Worm (Caenorhabditis elegans): Measurements from ENCODE around the gene skr-3.

The skr-3 gene

ce11 chrV:16148805-16149204 lies 27.9 kb downstream of the skr-3 start, which contains the start of gene F10A3.4:
Gene F10A3.4 (plus strand): TSS chrV:16149105.
- TF ChIP-seq ref-1 (GFP tag; conservative IDR thresholded peaks at IDR 0.05): no peak
- no peak for TF ChIP-seq ztf-29 (GFP tag; IDR thresholded peaks at IDR 0.05)
- no peak for TF ChIP-seq cog-1 (tag; optimal IDR thresholded peaks at IDR 0.05)
- no peak for TF ChIP-seq tab-1 (GFP tag; IDR thresholded peaks at IDR 0.05)
- TF ChIP-seq klf-2 (GFP tag; conservative IDR thresholded peaks at IDR 0.05): no peak
- no peak for TF ChIP-seq T22C8.4 (GFP tag; IDR thresholded peaks at IDR 0.05)
- TF ChIP-seq ztf-23 (GFP tag; IDR thresholded peaks at IDR 0.05): no peak
- TF ChIP-seq flt-1 (GFP tag; IDR thresholded peaks at IDR 0.05): no peak
- no peak for TF ChIP-seq med-1 (GFP tag; optimal IDR thresholded peaks at IDR 0.05; ENCODE audit: insufficient read depth)

ce11 chrV:16153375-16153774 lies 32.5 kb downstream of the skr-3 start, which contains the start of gene str-254:
Gene str-254 (minus strand): TSS chrV:16153475.
- TF ChIP-seq klf-2 (GFP tag; conservative IDR thresholded peaks at IDR 0.05): no peak
- no peak for TF ChIP-seq tab-1 (GFP tag; IDR thresholded peaks at IDR 0.05)
- TF ChIP-seq med-1 (GFP tag; optimal IDR thresholded peaks at IDR 0.05; ENCODE audit: insufficient read depth): no peak
- TF ChIP-seq ztf-23 (GFP tag; IDR thresholded peaks at IDR 0.05): no peak
- no peak for TF ChIP-seq ref-1 (GFP tag; conservative IDR thresholded peaks at IDR 0.05)
- no peak for TF ChIP-seq ztf-29 (GFP tag; IDR thresholded peaks at IDR 0.05)
- no peak for TF ChIP-seq flt-1 (GFP tag; IDR thresholded peaks at IDR 0.05)
- TF ChIP-seq cog-1 (tag; optimal IDR thresholded peaks at IDR 0.05): no peak
- TF ChIP-seq T22C8.4 (GFP tag; IDR thresholded peaks at IDR 0.05): no peak

ce11 chrV:16155111-16155510 lies 34.2 kb downstream of the skr-3 start, which contains the start of gene str-97:
Gene str-97 (minus strand): TSS chrV:16155211.
- no peak for TF ChIP-seq flt-1 (GFP tag; IDR thresholded peaks at IDR 0.05)
- TF ChIP-seq T22C8.4 (GFP tag; IDR thresholded peaks at IDR 0.05): no peak
- TF ChIP-seq ztf-23 (GFP tag; IDR thresholded peaks at IDR 0.05): no peak
- no peak for TF ChIP-seq ref-1 (GFP tag; conservative IDR thresholded peaks at IDR 0.05)
- TF ChIP-seq klf-2 (GFP tag; conservative IDR thresholded peaks at IDR 0.05): no peak
- TF ChIP-seq med-1 (GFP tag; optimal IDR thresholded peaks at IDR 0.05; ENCODE audit: insufficient read depth): no peak
- TF ChIP-seq ztf-29 (GFP tag; IDR thresholded peaks at IDR 0.05): no peak
- TF ChIP-seq tab-1 (GFP tag; IDR thresholded peaks at IDR 0.05): no peak
- TF ChIP-seq cog-1 (tag; optimal IDR thresholded peaks at IDR 0.05): no peak

DNA sequence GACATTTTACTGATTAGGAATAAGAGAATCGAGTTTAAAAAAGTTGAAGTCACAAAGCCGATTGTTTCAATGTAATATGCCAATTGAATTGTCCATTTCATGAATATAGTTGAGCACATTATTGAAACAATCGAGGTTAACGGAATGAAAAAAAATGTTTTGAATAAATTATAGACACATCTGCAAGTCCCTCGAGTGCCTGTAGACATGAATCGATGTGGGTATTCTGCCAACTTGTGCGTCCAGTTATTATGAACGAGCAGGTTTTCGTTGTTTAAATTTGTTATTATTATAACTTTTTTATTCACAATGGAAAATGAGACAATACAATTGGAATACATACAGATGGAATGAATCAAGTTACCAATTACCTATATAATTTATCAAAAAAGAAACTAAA lies 37.5 kb downstream of the skr-3 start, which contains the start of gene str-99:
TSS of gene str-99 (minus strand) at position 101 of the 400 bp plus-strand sequence.
- no peak for TF ChIP-seq tab-1 (GFP tag; IDR thresholded peaks at IDR 0.05)
- TF ChIP-seq flt-1 (GFP tag; IDR thresholded peaks at IDR 0.05): no peak
- no peak for TF ChIP-seq ref-1 (GFP tag; conservative IDR thresholded peaks at IDR 0.05)
- no peak for TF ChIP-seq ztf-29 (GFP tag; IDR thresholded peaks at IDR 0.05)
- no peak for TF ChIP-seq ztf-23 (GFP tag; IDR thresholded peaks at IDR 0.05)
- TF ChIP-seq T22C8.4 (GFP tag; IDR thresholded peaks at IDR 0.05): no peak
- no peak for TF ChIP-seq klf-2 (GFP tag; conservative IDR thresholded peaks at IDR 0.05)
- TF ChIP-seq med-1 (GFP tag; optimal IDR thresholded peaks at IDR 0.05; ENCODE audit: insufficient read depth): no peak
- TF ChIP-seq cog-1 (tag; optimal IDR thresholded peaks at IDR 0.05): no peak

DNA sequence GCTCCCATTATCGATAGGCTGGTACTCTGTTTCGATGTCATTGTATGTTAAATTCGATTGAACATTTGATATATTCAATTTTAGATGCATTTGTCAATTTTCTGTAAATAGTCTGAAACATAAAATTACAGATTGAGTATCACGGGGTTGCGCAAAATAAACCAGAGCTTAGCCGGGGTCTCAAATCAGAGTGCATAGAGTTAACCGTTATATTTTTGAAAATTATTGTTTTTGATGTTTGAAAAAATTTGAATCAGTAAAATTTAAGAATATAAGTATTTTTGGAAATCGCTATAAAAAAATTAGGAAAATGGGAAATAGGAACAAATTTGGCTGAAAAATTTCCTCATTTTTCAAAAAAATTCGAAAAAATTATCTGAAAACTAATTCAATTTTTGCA lies 38.7 kb downstream of the skr-3 start, which contains the start of gene F10A3.17:
TSS of gene F10A3.17 (minus strand) at position 101 of the 400 bp plus-strand sequence.
- no peak for TF ChIP-seq med-1 (GFP tag; optimal IDR thresholded peaks at IDR 0.05; ENCODE audit: insufficient read depth)
- TF ChIP-seq tab-1 (GFP tag; IDR thresholded peaks at IDR 0.05): no peak
- no peak for TF ChIP-seq ztf-29 (GFP tag; IDR thresholded peaks at IDR 0.05)
- TF ChIP-seq T22C8.4 (GFP tag; IDR thresholded peaks at IDR 0.05): no peak
- no peak for TF ChIP-seq ref-1 (GFP tag; conservative IDR thresholded peaks at IDR 0.05)
- no peak for TF ChIP-seq cog-1 (tag; optimal IDR thresholded peaks at IDR 0.05)
- TF ChIP-seq klf-2 (GFP tag; conservative IDR thresholded peaks at IDR 0.05): no peak
- TF ChIP-seq ztf-23 (GFP tag; IDR thresholded peaks at IDR 0.05): no peak
- TF ChIP-seq flt-1 (GFP tag; IDR thresholded peaks at IDR 0.05): no peak

ce11 chrV:16160087-16160486 lies 39.2 kb downstream of the skr-3 start:
- TF ChIP-seq ref-1 (GFP tag; conservative IDR thresholded peaks at IDR 0.05) (no peak), ztf-29 (GFP tag; IDR thresholded peaks at IDR 0.05) (no peak), flt-1 (GFP tag; IDR thresholded peaks at IDR 0.05) (no peak), T22C8.4 (GFP tag; IDR thresholded peaks at IDR 0.05) (no peak), ztf-23 (GFP tag; IDR thresholded peaks at IDR 0.05) (no peak), cog-1 (tag; optimal IDR thresholded peaks at IDR 0.05) (no peak), klf-2 (GFP tag; conservative IDR thresholded peaks at IDR 0.05) (no peak), med-1 (GFP tag; optimal IDR thresholded peaks at IDR 0.05; ENCODE audit: insufficient read depth) (no peak), tab-1 (GFP tag; IDR thresholded peaks at IDR 0.05) (no peak)

ce11 chrV:16162124-16162735 lies 41.3 kb downstream of the skr-3 start, which contains the start of the genes str-109 and F10A3.11:
Gene str-109 (minus strand): TSS chrV:16162224.
Gene F10A3.11 (plus strand): TSS chrV:16162685.
- TF ChIP-seq flt-1 (GFP tag; IDR thresholded peaks at IDR 0.05): no peak
- TF ChIP-seq T22C8.4 (GFP tag; IDR thresholded peaks at IDR 0.05): no peak
- TF ChIP-seq ztf-23 (GFP tag; IDR thresholded peaks at IDR 0.05): no peak
- TF ChIP-seq ref-1 (GFP tag; conservative IDR thresholded peaks at IDR 0.05): no peak
- TF ChIP-seq ztf-29 (GFP tag; IDR thresholded peaks at IDR 0.05): no peak
- no peak for TF ChIP-seq med-1 (GFP tag; optimal IDR thresholded peaks at IDR 0.05; ENCODE audit: insufficient read depth)
- TF ChIP-seq klf-2 (GFP tag; conservative IDR thresholded peaks at IDR 0.05): no peak
- TF ChIP-seq cog-1 (tag; optimal IDR thresholded peaks at IDR 0.05): no peak

DNA sequence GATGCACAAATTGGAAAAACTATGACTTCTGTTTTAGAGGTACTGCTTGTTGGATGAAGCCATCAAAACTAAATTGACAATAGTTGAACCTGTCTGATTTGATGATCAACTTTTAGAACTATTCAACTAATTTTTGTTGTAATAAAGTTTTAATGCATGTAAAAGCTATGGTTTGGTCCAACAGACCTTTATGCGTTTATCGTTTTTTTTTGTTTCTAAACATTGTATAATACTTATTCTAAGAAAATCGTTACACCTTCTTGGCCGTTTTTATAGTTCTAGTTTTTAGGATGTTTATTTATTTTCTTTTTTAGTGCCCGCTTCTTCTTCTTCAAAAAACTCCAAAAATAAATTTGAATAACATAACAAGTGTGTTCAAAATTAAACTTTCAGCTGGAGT lies 42.8 kb downstream of the skr-3 start, which contains the start of gene F10A3.12:
TSS of gene F10A3.12 (plus strand) at position 301 of the 400 bp plus-strand sequence.
- TF ChIP-seq klf-2 (GFP tag; conservative IDR thresholded peaks at IDR 0.05): no peak
- TF ChIP-seq flt-1 (GFP tag; IDR thresholded peaks at IDR 0.05): no peak
- TF ChIP-seq ref-1 (GFP tag; conservative IDR thresholded peaks at IDR 0.05): no peak
- no peak for TF ChIP-seq ztf-23 (GFP tag; IDR thresholded peaks at IDR 0.05)
- TF ChIP-seq tab-1 (GFP tag; IDR thresholded peaks at IDR 0.05): no peak
- TF ChIP-seq T22C8.4 (GFP tag; IDR thresholded peaks at IDR 0.05): no peak

DNA sequence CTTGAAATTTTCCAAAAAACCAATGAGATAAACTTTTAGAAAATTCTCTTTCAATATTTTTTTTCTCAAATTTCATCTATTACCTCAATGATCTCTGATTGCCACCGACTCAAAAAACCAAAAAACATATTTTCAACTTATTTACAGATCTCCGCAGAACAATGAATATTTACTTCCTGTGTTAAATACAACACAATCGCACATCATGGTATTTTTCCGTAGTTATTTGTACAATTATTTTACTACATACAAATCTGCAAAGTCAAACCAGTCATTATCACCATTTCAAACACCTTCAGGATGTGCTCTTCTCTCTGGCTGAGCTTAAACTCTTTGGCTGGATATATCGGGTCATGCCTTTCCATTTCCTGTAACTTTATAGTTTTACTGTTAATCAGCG lies 45.1 kb downstream of the skr-3 start, which contains the start of gene str-108:
TSS of gene str-108 (plus strand) at position 301 of the 400 bp plus-strand sequence.
- no peak for TF ChIP-seq klf-2 (GFP tag; conservative IDR thresholded peaks at IDR 0.05)
- TF ChIP-seq ztf-23 (GFP tag; IDR thresholded peaks at IDR 0.05): no peak
- no peak for TF ChIP-seq med-1 (GFP tag; optimal IDR thresholded peaks at IDR 0.05; ENCODE audit: insufficient read depth)
- TF ChIP-seq cog-1 (tag; optimal IDR thresholded peaks at IDR 0.05): no peak
- TF ChIP-seq flt-1 (GFP tag; IDR thresholded peaks at IDR 0.05): no peak
- TF ChIP-seq T22C8.4 (GFP tag; IDR thresholded peaks at IDR 0.05): no peak
- no peak for TF ChIP-seq tab-1 (GFP tag; IDR thresholded peaks at IDR 0.05)
- no peak for TF ChIP-seq ztf-29 (GFP tag; IDR thresholded peaks at IDR 0.05)
